Worm (Caenorhabditis elegans) whole organism, L4/young adult: ENCODE measurements around the gene T28F3.11.

ENCODE experiments used
- W03F9.2 ChIP-seq: fragments of 150-350 bp; optimal IDR thresholded peaks from 2 replicates; lab custom pipeline; 2014; ENCODE audit warnings: missing biosample characterization, missing genetic modification characterization
- dao-5 ChIP-seq: sonication (generic microtip); optimal IDR thresholded peaks from 2 replicates; lab custom pipeline; 2016; ENCODE audit warnings: missing genotype, missing genetic modification characterization, moderate library complexity, missing compliant biosample characterization
- him-1 ChIP-seq: sonication (generic microtip); optimal IDR thresholded peaks from 2 replicates; lab custom pipeline; 2016; ENCODE audit warnings: missing genotype, missing genetic modification reagents, missing genetic modification characterization, missing compliant biosample characterization

DNA sequence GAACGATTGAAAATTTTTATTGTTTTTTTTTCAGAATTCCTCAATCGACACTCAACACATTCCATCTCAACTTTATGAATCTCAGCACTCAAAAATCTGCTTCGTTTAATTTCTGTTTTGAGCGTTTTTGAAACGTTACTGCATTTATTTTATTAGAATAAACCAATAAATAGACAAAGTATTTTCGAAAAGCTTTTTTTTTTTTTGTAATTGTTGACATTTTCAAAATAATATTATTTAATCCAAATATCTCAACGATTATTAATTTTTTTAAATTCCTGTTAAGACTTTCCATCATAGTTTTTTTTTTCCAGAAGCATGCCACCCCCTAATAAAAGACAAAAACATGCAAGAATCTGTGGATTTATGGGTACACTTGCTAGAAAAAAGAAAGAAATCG, 40.8 kb upstream of the T28F3.11 start, which contains the start of gene C49C3.7:
- TF ChIP-seq dao-5 (tag; lab: Kevin White, UChicago) (no peak), W03F9.2 (tag; lab: Kevin White, UChicago) (no peak), him-1 (tag; lab: Kevin White, UChicago) (no peak)
